Worm (Caenorhabditis elegans): ENCODE measurements around the gene bus-5.

bus-5 gene

ce11 chrX:2118162-2118561, 5.3 kb upstream of the bus-5 start, which contains the start of gene swip-10:
TSS of gene swip-10 (minus strand) at chrX:2118262.
- no peak for TF ChIP-seq let-526 (GFP tag; IDR thresholded peaks at IDR 0.05)
- no peak for TF ChIP-seq F57A8.1 (GFP tag; optimal IDR thresholded peaks at IDR 0.05)
- no peak for TF ChIP-seq F23B12.7 (tag; optimal IDR thresholded peaks at IDR 0.05; ENCODE audit: insufficient read depth)
- no peak for TF ChIP-seq nhr-120 (GFP tag; IDR thresholded peaks at IDR 0.05)
- TF ChIP-seq hlh-26 (GFP tag; conservative IDR thresholded peaks at IDR 0.05): no peak
- TF ChIP-seq mcd-1 (GFP tag; IDR thresholded peaks at IDR 0.05): no peak
- TF ChIP-seq ZK185.1 (tag; optimal IDR thresholded peaks at IDR 0.05; ENCODE audit: poor library complexity, severe bottlenecking): no peak

ce11 chrX:2116304-2116867, 3.5 kb upstream of the bus-5 start:
- TF ChIP-seq F39B2.1 (GFP tag; IDR thresholded peaks at IDR 0.05) (no peak), attf-3 (GFP tag; conservative IDR thresholded peaks at IDR 0.05) (no peak), dox-1 (GFP tag; IDR thresholded peaks at IDR 0.05) (peak; percentile 47; the same call in 1 of the 2 replicates), ceh-58 (GFP tag; IDR thresholded peaks at IDR 0.05) (0 out of 2 replicates have a peak, but pooled peaks have one; percentile 40)

ce11 chrX:2114171-2114570, 1.3 kb upstream of the bus-5 start:
- TF ChIP-seq madf-3 (GFP tag; IDR thresholded peaks at IDR 0.05) (no peak), Y79H2A.3 (GFP tag; conservative IDR thresholded peaks at IDR 0.05) (no peak), athp-1 (tag; optimal IDR thresholded peaks at IDR 0.05) (no peak), egl-44 (GFP tag; IDR thresholded peaks at IDR 0.05) (no peak), ceh-79 (tag; optimal IDR thresholded peaks at IDR 0.05) (no peak), nfyb-1 (GFP tag; IDR thresholded peaks at IDR 0.05) (no peak), rec-8 (tag; optimal IDR thresholded peaks at IDR 0.05) (no peak), C06A6.2 (GFP tag; conservative IDR thresholded peaks at IDR 0.05) (no peak), F49E8.2 (tag; optimal IDR thresholded peaks at IDR 0.05; ENCODE audit: insufficient read depth) (no peak), Y56A3A.18 (GFP tag; IDR thresholded peaks at IDR 0.05) (no peak), repo-1 (tag; optimal IDR thresholded peaks at IDR 0.05) (no peak), nhr-27 (tag; optimal IDR thresholded peaks at IDR 0.05) (no peak), F39B2.1 (GFP tag; IDR thresholded peaks at IDR 0.05) (no peak), die-1 (tag; optimal IDR thresholded peaks at IDR 0.05) (no peak), madf-8 (GFP tag; conservative IDR thresholded peaks at IDR 0.05) (no peak), xnd-1 (tag; optimal IDR thresholded peaks at IDR 0.05) (no peak)

ce11 chrX:2110603-2111327, 2.1 kb downstream of the bus-5 start:
- TF ChIP-seq F49E8.2 (tag; optimal IDR thresholded peaks at IDR 0.05; ENCODE audit: insufficient read depth) (no peak), dox-1 (GFP tag; IDR thresholded peaks at IDR 0.05) (no peak), snpc-4 (GFP tag; optimal IDR thresholded peaks at IDR 0.05) (no peak), snpc-4 (tag; optimal IDR thresholded peaks at IDR 0.05) (no peak), C17E4.6 (GFP tag; IDR thresholded peaks at IDR 0.05) (no peak), mes-4 (tag; optimal IDR thresholded peaks at IDR 0.05) (no peak), B0261.1 (tag; optimal IDR thresholded peaks at IDR 0.05) (no peak), let-607 (tag; optimal IDR thresholded peaks at IDR 0.05) (no peak), sptf-2 (GFP tag; optimal IDR thresholded peaks at IDR 0.05) (no peak), lir-1 (GFP tag; conservative IDR thresholded peaks at IDR 0.05) (no peak), nfya-2 (GFP tag; IDR thresholded peaks at IDR 0.05) (no peak), B0019.2 (GFP tag; conservative IDR thresholded peaks at IDR 0.05) (no peak), somi-1 (GFP tag; optimal IDR thresholded peaks at IDR 0.05) (no peak), hmg-1.2 (GFP tag; IDR thresholded peaks at IDR 0.05) (no peak), zim-3 (tag; optimal IDR thresholded peaks at IDR 0.05) (no peak), rcor-1 (GFP tag; IDR thresholded peaks at IDR 0.05) (no peak), ceh-79 (tag; optimal IDR thresholded peaks at IDR 0.05) (no peak)
